Fruit fly (Drosophila melanogaster) whole organism: ENCODE results near the gene inaF-B.

ENCODE experiments used
- EcR ChIP-seq, 2 experiments: fragments of >200 bp; optimal IDR thresholded peaks; 2 replicates each; lab custom pipeline; 2017; ENCODE audit warnings: missing biosample characterization in 2 of 2, missing genetic modification characterization in 2 of 2, missing genetic modification reagents in 2 of 2
- usp ChIP-seq: fragments of >200 bp; optimal IDR thresholded peaks from 2 replicates; lab custom pipeline; 2017; ENCODE audit warnings: missing biosample characterization, missing genetic modification characterization, mixed read lengths

DNA sequence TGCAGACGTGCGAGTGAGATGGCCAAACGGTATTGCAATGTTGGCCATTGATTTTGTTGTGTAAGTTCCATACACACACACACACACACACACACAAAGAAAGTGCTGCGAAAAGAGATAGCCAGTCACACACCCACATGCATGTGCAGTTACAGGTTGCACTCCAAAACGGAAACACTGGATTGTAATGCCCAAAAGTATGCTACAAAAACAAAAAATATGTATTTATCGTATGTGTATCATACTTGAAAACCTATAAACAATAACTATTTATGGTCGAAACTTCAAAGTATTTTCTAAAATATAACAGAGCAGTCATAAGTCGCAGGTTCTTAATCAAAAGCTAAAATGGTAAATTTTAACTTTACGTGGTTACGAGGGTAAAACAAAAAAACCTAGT is 2.6 kb downstream of the inaF-B start:
- TF ChIP-seq usp (GFP tag; lab: Kevin White, UChicago) (no peak), EcR (GFP tag; optimal IDR thresholded peaks at IDR 0.05; lab: Kevin White, UChicago) (no peak)
